Fruit fly (Drosophila melanogaster): ENCODE data around the gene TSG101.

TSG101 gene

dm6 chr3L:16801499-16802452 lies 40.3 kb upstream of the TSG101 start (continued):
- TF ChIP-seq chinmo (GFP tag; IDR thresholded peaks at IDR 0.05; ENCODE audit: partially characterized antibody): 0 out of 4 replicates have a peak, but pooled peaks have one; percentile 66
- TF ChIP-seq CG6854 (GFP tag; optimal IDR thresholded peaks at IDR 0.05): no peak
- TF ChIP-seq abd-A (tag; optimal IDR thresholded peaks at IDR 0.05): no peak
- TF ChIP-seq CG12391 (tag; optimal IDR thresholded peaks at IDR 0.05): peak; percentile 66
- TF ChIP-seq CG12744 (GFP tag; optimal IDR thresholded peaks at IDR 0.05): no peak
- TF ChIP-seq CG12236 (GFP tag; optimal IDR thresholded peaks at IDR 0.05): no peak
- TF ChIP-seq CG12155 (GFP tag; optimal IDR thresholded peaks at IDR 0.05): peak; percentile 48
- TF ChIP-seq cato (GFP tag; optimal IDR thresholded peaks at IDR 0.05; ENCODE audit: borderline replicate concordance): no peak
- no peak for TF ChIP-seq hth (optimal IDR thresholded peaks at IDR 0.05)
- TF ChIP-seq CG11695 (GFP tag; IDR thresholded peaks at IDR 0.05): peak; percentile 73
- no peak for TF ChIP-seq tap (tag; optimal IDR thresholded peaks at IDR 0.05)
- TF ChIP-seq croc (GFP tag; conservative IDR thresholded peaks at IDR 0.05): peak; percentile 31; the same call in 1 of the 3 replicates
- TF ChIP-seq CG12219 (GFP tag; optimal IDR thresholded peaks at IDR 0.05): no peak
- TF ChIP-seq vnd (GFP tag; IDR thresholded peaks at IDR 0.05; ENCODE audit: partially characterized antibody): no peak
- no peak for TF ChIP-seq insv (GFP tag; optimal IDR thresholded peaks at IDR 0.05)
- no peak for TF ChIP-seq unc-4 (GFP tag; IDR thresholded peaks at IDR 0.05; ENCODE audit: partially characterized antibody)
- TF ChIP-seq ro (GFP tag; IDR thresholded peaks at IDR 0.05): no peak
- no peak for TF ChIP-seq CG4282 (GFP tag; optimal IDR thresholded peaks at IDR 0.05)
- peak; percentile 32 for TF ChIP-seq CG6765 (GFP tag; optimal IDR thresholded peaks at IDR 0.05)
- TF ChIP-seq ssp (GFP tag; IDR thresholded peaks at IDR 0.05): peak; percentile 30; the same call in 1 of the 2 replicates
- TF ChIP-seq CG8281 (tag; optimal IDR thresholded peaks at IDR 0.05): peak; percentile 12
- TF ChIP-seq bigmax (GFP tag; optimal IDR thresholded peaks at IDR 0.05): no peak
- no peak for TF ChIP-seq Sry-β (GFP tag; optimal IDR thresholded peaks at IDR 0.05)
- TF ChIP-seq CG1832 (GFP tag; optimal IDR thresholded peaks at IDR 0.05): no peak
- TF ChIP-seq twi (tag; optimal IDR thresholded peaks at IDR 0.05): no peak
- no peak for TF ChIP-seq Vsx1 (GFP tag; optimal IDR thresholded peaks at IDR 0.05)
- no peak for TF ChIP-seq CG2129 (GFP tag; IDR thresholded peaks at IDR 0.05; ENCODE audit: partially characterized antibody)
- TF ChIP-seq ken (GFP tag; IDR thresholded peaks at IDR 0.05): no peak
- TF ChIP-seq peb (GFP tag; IDR thresholded peaks at IDR 0.05): 0 out of 2 replicates have a peak, but pooled peaks have one; percentile 26
- no peak for TF ChIP-seq ab (GFP tag; optimal IDR thresholded peaks at IDR 0.05)
- no peak for TF ChIP-seq jumu (GFP tag; optimal IDR thresholded peaks at IDR 0.05)
- no peak for TF ChIP-seq dati (GFP tag; IDR thresholded peaks at IDR 0.05)
- TF ChIP-seq sima (GFP tag; optimal IDR thresholded peaks at IDR 0.05): no peak
- TF ChIP-seq CG10565 (GFP tag; optimal IDR thresholded peaks at IDR 0.05): no peak
- no peak for TF ChIP-seq Drgx (GFP tag; IDR thresholded peaks at IDR 0.05)
- peak; percentile 54; the same call in 1 of the 2 replicates for TF ChIP-seq CG9215 (GFP tag; IDR thresholded peaks at IDR 0.05)
- TF ChIP-seq CG8089 (GFP tag; optimal IDR thresholded peaks at IDR 0.05): no peak
- peak; percentile 59 for TF ChIP-seq az2 (GFP tag; optimal IDR thresholded peaks at IDR 0.05)
- TF ChIP-seq Doc2 (GFP tag; IDR thresholded peaks at IDR 0.05): no peak
- no peak; the same call in 1 of the 2 replicates for TF ChIP-seq MBD-R2 (GFP tag; IDR thresholded peaks at IDR 0.05)
- TF ChIP-seq CG4854 (GFP tag; optimal IDR thresholded peaks at IDR 0.05): peak; percentile 26
- TF ChIP-seq CG17359 (tag; optimal IDR thresholded peaks at IDR 0.05): peak; percentile 69
- peak; percentile 71 for TF ChIP-seq lilli (GFP tag; optimal IDR thresholded peaks at IDR 0.05)
- no peak for TF ChIP-seq CG17612 (GFP tag; IDR thresholded peaks at IDR 0.05)
- TF ChIP-seq rib (GFP tag; IDR thresholded peaks at IDR 0.05): no peak
- TF ChIP-seq odd (GFP tag; optimal IDR thresholded peaks at IDR 0.05): no peak
- TF ChIP-seq Bgb (GFP tag; IDR thresholded peaks at IDR 0.05; ENCODE audit: partially characterized antibody): no peak
- TF ChIP-seq CG17829 (tag; optimal IDR thresholded peaks at IDR 0.05): peak; percentile 19
- peak; percentile 50 for TF ChIP-seq Fer3 (tag; optimal IDR thresholded peaks at IDR 0.05)
